Fruit fly (Drosophila melanogaster): ENCODE results near the gene CG16743.

DNA sequence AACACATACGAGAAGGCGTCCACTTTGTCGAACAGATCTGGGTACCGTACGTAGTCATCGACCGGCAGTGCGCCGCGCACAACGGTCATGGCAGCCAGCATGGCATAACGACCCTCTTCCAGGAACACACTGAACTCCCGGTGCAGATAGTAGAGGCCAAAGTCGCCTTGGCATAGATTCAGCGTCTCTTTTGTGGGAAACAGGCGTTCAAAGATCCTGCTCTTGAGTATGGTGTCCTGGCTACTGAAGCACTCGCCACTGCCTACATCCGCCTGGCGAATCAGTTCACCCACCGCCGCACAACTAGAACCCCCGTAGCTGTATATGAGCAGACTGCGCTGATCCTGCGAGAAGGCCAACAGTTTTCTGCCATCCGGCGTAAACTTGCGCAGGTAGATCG, 2.6 kb downstream of the CG16743 start:
- TF ChIP-seq CTCF (optimal IDR thresholded peaks at IDR 0.05) (no peak), CG8478 (optimal IDR thresholded peaks at IDR 0.05) (no peak)

All from S2 (cell line).